Worm (Caenorhabditis elegans) whole organism, midembryonic: ENCODE results near the gene T07E3.3.

Source experiments
- T22C8.4 ChIP-seq: fragments of 200-800 bp; sonication (Bioruptor generic); IDR thresholded peaks from 2 replicates; pipeline ENCODE4 v1.3.6; 2022; ENCODE audit warnings: missing genetic modification characterization, missing compliant biosample characterization
- cog-1 ChIP-seq: sonication (generic microtip); optimal IDR thresholded peaks from 2 replicates; lab custom pipeline; 2016; ENCODE audit warnings: missing genetic modification characterization, missing compliant biosample characterization
- flt-1 ChIP-seq: fragments of 200-800 bp; sonication (Bioruptor generic); IDR thresholded peaks from 2 replicates; pipeline ENCODE4 v1.3.6; 2022; ENCODE audit warnings: missing genetic modification characterization, missing compliant biosample characterization
- klf-2 ChIP-seq: fragments of 200-800 bp; sonication (Bioruptor generic); conservative IDR thresholded peaks from 2 replicates; pipeline ENCODE4 v1.3.6; 2022; ENCODE audit warnings: missing genetic modification reagents, missing genetic modification characterization, missing compliant biosample characterization
- med-1 ChIP-seq: sonication (generic microtip); optimal IDR thresholded peaks from 2 replicates; lab custom pipeline; 2017; ENCODE audit warnings: missing genetic modification characterization, mild to moderate bottlenecking, missing compliant biosample characterization, antibody characterized with exemption, missing genetic modification reagents; ENCODE audit not compliant: insufficient read depth
- ref-1 ChIP-seq: fragments of 200-800 bp; sonication (Bioruptor generic); conservative IDR thresholded peaks from 2 replicates; pipeline ENCODE4 v1.3.6; 2022; ENCODE audit warnings: missing genetic modification reagents, missing genetic modification characterization, missing compliant biosample characterization
- tab-1 ChIP-seq: fragments of 200-800 bp; sonication (Bioruptor generic); IDR thresholded peaks from 2 replicates; pipeline ENCODE4 v1.3.6; 2022; ENCODE audit warnings: missing genetic modification characterization, missing compliant biosample characterization
- ztf-23 ChIP-seq: fragments of 200-800 bp; sonication (Bioruptor generic); IDR thresholded peaks from 2 replicates; pipeline ENCODE4 v1.3.6; 2022; ENCODE audit warnings: missing genetic modification reagents, missing genetic modification characterization, missing compliant biosample characterization
- ztf-29 ChIP-seq: fragments of 200-800 bp; sonication (Bioruptor generic); IDR thresholded peaks from 2 replicates; pipeline ENCODE4 v1.3.6; 2022; ENCODE audit warnings: missing genetic modification reagents, missing genetic modification characterization, missing compliant biosample characterization

Gene T07E3.3

DNA sequence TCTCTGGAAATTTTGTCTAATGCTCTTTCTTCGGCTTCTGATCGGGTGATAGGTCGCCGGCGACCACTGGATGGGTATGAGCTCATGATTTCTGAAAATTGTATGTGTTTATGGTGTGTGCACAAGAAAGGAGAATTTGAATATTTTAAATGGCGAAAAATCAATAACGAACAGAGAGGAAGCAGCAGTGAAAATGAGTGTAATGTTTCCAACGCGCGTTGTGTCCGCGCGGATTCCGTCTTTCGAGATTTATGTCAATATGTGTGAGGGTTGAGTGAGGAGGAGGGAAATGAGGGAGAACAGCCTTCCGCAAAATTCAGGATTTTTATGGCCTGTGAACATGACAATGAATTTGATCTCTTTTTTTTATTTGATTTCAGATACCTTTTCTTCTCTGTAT, 25.0 kb downstream of the T07E3.3 start, which contains the start of gene flap-1:
flap-1 (minus strand) TSS at position 101 of the 400 bp plus-strand sequence.
- TF ChIP-seq T22C8.4 (GFP tag; lab: Robert Waterston, UW) (peak; percentile 25; the same call in 1 of the 2 replicates), cog-1 (no peak)

DNA sequence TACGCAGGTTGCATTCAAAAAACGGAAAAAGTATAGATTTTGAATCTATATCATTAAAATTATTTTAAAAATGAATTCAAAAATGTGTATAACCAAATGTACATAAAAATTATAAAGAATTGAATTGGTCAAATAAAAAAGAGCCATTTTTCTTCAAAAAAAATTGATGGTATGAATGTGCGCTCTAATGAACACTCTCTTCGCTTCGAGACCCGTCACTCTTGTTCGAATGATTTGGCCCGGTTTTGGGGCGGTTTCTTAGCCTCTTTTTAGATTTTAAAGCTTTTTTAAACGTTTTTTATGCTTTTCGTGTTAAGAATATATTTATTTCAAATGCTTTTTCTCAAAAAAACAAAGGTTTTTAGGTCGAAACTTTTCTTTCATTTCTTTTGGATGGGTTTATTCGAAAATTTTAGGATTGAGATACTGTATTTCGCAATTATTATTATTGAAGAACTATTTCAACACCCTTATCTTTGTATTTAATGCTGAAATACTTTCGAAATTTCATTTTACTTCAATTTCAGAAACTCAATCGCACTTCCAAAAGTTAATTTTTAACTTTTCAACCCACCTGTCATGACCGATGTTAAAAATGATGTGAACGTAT, 26.0 kb downstream of the T07E3.3 start, which contains the start of gene inf-1:
inf-1 (plus strand) TSS at position 577 of the 610 bp plus-strand sequence.
- no peak for TF ChIP-seq med-1 (GFP tag; lab: Kevin White, UChicago)
- no peak for TF ChIP-seq klf-2 (GFP tag; lab: Robert Waterston, UW)
- TF ChIP-seq tab-1 = no peak
- no peak for TF ChIP-seq ztf-23 (GFP tag; lab: Robert Waterston, UW)
- TF ChIP-seq flt-1 (GFP tag; lab: Robert Waterston, UW) = no peak
- TF ChIP-seq T22C8.4 (GFP tag; lab: Robert Waterston, UW) = no peak
- TF ChIP-seq ref-1 (GFP tag; lab: Robert Waterston, UW) = no peak
- no peak for TF ChIP-seq ztf-29 (GFP tag; lab: Robert Waterston, UW)
- no peak for TF ChIP-seq cog-1

DNA sequence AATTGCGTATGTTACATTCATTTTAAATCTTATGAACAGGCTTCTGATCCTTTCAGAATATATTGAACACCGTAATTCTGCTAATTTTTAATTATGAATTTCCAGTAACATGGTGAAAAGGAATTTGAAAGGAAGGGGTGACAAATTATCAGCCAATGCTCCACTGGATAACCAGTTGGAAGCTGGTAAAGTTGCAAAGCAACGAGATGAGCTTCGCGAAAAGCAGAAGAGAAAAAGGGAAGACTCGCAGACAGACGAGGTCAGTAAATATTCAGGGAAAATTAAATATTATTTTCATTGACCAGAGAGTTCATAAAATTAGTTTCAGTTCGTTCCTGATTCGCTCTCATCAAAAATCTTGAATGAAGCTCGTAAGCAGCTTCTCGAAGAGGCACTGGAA, 28.2 kb downstream of the T07E3.3 start, which contains the start of gene byn-1:
byn-1 (plus strand) TSS at position 106 of the 400 bp plus-strand sequence.
- TF ChIP-seq tab-1 (no peak), ref-1 (GFP tag; lab: Robert Waterston, UW) (no peak), flt-1 (GFP tag; lab: Robert Waterston, UW) (no peak), cog-1 (no peak), klf-2 (GFP tag; lab: Robert Waterston, UW) (no peak), med-1 (GFP tag; lab: Kevin White, UChicago) (no peak), ztf-29 (GFP tag; lab: Robert Waterston, UW) (no peak), ztf-23 (GFP tag; lab: Robert Waterston, UW) (no peak), T22C8.4 (GFP tag; lab: Robert Waterston, UW) (no peak)

- TF ChIP-seq klf-2 (GFP tag; lab: Robert Waterston, UW) = no peak
- TF ChIP-seq cog-1 = no peak
- TF ChIP-seq tab-1 = no peak
- no peak for TF ChIP-seq T22C8.4 (GFP tag; lab: Robert Waterston, UW)
- no peak for TF ChIP-seq ref-1 (GFP tag; lab: Robert Waterston, UW)
- no peak for TF ChIP-seq flt-1 (GFP tag; lab: Robert Waterston, UW)
- no peak for TF ChIP-seq ztf-23 (GFP tag; lab: Robert Waterston, UW)
Observed at ce11 chrIII:6935269-6936017, 31.8 kb downstream of the T07E3.3 start, which contains the start of the genes F57B9.8 and coq-2. Gene F57B9.8 (minus strand): TSS chrIII:6935319. Gene coq-2 (plus strand): TSS chrIII:6935967.

DNA sequence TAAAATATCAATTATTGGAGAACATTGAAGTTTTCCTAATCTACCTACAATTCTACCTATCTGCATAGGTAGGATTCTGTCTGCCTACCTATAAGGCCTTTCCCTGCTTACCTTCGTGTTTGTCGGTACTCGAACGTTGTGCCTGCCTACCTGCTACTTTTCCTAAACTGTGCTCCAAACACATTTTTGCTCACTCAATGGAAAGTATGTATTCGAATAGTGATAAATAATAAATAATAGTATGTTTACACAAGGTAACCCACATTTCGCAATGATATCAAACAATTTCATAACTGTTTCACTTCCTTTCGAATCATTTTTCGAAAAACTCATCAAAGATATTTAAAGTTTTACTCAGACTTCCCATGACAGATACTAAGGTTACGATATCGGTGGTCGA, 35.8 kb downstream of the T07E3.3 start, which contains the start of gene F57B9.3:
F57B9.3 (plus strand) TSS at position 301 of the 400 bp plus-strand sequence.
- TF ChIP-seq ztf-23 (GFP tag; lab: Robert Waterston, UW) (no peak), ref-1 (GFP tag; lab: Robert Waterston, UW) (no peak), flt-1 (GFP tag; lab: Robert Waterston, UW) (no peak), T22C8.4 (GFP tag; lab: Robert Waterston, UW) (no peak), ztf-29 (GFP tag; lab: Robert Waterston, UW) (no peak), med-1 (GFP tag; lab: Kevin White, UChicago) (no peak), tab-1 (no peak), klf-2 (GFP tag; lab: Robert Waterston, UW) (no peak), cog-1 (no peak)

ce11 chrIII:6945319-6945718, 41.6 kb downstream of the T07E3.3 start:
- 0 out of 2 replicates have a peak, but pooled peaks have one; percentile 46 for TF ChIP-seq tab-1
- TF ChIP-seq klf-2 (GFP tag; lab: Robert Waterston, UW) = no peak
- TF ChIP-seq ztf-29 (GFP tag; lab: Robert Waterston, UW) = no peak

DNA sequence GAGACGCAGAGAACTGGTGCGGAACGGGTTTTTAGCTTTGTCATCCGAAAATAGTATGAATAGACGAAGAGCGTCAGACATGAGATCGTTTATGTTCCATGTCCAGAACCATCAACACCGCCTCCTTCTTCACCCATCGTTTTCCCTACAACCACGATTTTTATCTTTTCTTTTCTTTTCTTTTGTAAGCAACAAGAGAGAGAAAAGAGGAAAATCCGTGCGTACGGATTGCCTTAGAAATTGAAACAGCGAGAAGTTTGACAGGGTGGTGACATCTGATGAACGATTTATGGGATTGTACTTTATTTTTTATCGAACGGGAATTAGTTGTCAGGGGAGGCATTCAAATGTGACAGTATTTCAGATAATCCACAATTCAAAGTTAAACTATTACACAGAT, 42.1 kb downstream of the T07E3.3 start, which contains the start of gene abu-13:
abu-13 (minus strand) TSS at position 152 of the 400 bp plus-strand sequence.
- TF ChIP-seq ztf-29 (GFP tag; lab: Robert Waterston, UW) (no peak), med-1 (GFP tag; lab: Kevin White, UChicago) (no peak), flt-1 (GFP tag; lab: Robert Waterston, UW) (no peak), cog-1 (no peak), tab-1 (no peak), T22C8.4 (GFP tag; lab: Robert Waterston, UW) (no peak), klf-2 (GFP tag; lab: Robert Waterston, UW) (no peak)

DNA sequence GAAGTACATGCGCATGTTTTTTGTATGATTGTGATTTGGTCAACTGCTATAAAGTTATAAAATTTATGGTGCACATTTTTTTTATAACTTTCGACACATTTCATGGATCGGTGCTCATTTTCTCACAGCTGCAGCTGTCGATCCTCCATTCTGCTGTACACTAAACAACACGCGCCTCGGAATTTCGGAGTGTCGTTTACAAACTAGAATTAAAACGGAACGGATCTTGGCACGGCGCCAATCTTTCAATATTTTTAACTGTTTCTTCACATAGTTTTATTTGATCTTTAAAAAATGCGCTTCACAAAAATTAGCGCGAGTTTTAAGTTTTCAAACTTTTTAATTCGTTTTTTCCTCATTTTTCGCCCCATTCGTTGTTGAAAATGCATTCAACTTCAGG, 42.7 kb downstream of the T07E3.3 start, which contains the start of gene let-711:
let-711 (plus strand) TSS at position 337 of the 400 bp plus-strand sequence.
- TF ChIP-seq cog-1 (no peak), tab-1 (no peak), klf-2 (GFP tag; lab: Robert Waterston, UW) (no peak), ref-1 (GFP tag; lab: Robert Waterston, UW) (no peak), flt-1 (GFP tag; lab: Robert Waterston, UW) (no peak), T22C8.4 (GFP tag; lab: Robert Waterston, UW) (no peak), ztf-23 (GFP tag; lab: Robert Waterston, UW) (no peak), med-1 (GFP tag; lab: Kevin White, UChicago) (no peak), ztf-29 (GFP tag; lab: Robert Waterston, UW) (no peak)

- TF ChIP-seq cog-1 (peak; percentile 44), T22C8.4 (GFP tag; lab: Robert Waterston, UW) (no peak)
Observed at ce11 chrIII:6947896-6948295, 44.2 kb downstream of the T07E3.3 start.
